Worm (Caenorhabditis elegans) whole organism, mixed stage, embryonic: ENCODE results near the gene best-12.

Experiments
- M03D4.4 ChIP-seq: sonication (generic microtip); optimal IDR thresholded peaks from 2 replicates; lab custom pipeline; 2017; ENCODE audit warnings: mild to moderate bottlenecking, missing genetic modification characterization, missing compliant biosample characterization
- bed-3 ChIP-seq: fragments of 200-800 bp; sonication (Bioruptor generic); optimal IDR thresholded peaks from 3 replicates; lab custom pipeline; 2018; ENCODE audit warnings: mild to moderate bottlenecking, missing genetic modification characterization, moderate library complexity, missing compliant biosample characterization
- blmp-1 ChIP-seq: fragments of 150-350 bp; optimal IDR thresholded peaks from 2 replicates; lab custom pipeline; 2014; ENCODE audit warnings: missing biosample characterization, missing genetic modification characterization
- ceh-39 ChIP-seq: fragments of 150-350 bp; optimal IDR thresholded peaks from 2 replicates; lab custom pipeline; 2014; ENCODE audit warnings: missing biosample characterization, missing genetic modification characterization
- ceh-43 ChIP-seq: fragments of 200-800 bp; sonication (Bioruptor generic); optimal IDR thresholded peaks from 2 replicates; lab custom pipeline; 2018; ENCODE audit warnings: mild to moderate bottlenecking, missing genetic modification characterization, moderate library complexity, missing compliant biosample characterization
- ceh-83 ChIP-seq: fragments of 200-800 bp; sonication (Bioruptor generic); optimal IDR thresholded peaks from 2 replicates; lab custom pipeline; 2018; ENCODE audit warnings: mild to moderate bottlenecking, missing genetic modification characterization, missing compliant biosample characterization
- ces-1 ChIP-seq: fragments of 150-350 bp; optimal IDR thresholded peaks from 2 replicates; lab custom pipeline; 2014; ENCODE audit warnings: missing biosample characterization, missing genetic modification reagents, missing genetic modification characterization
- cnd-1 ChIP-seq: fragments of 200-800 bp; sonication (Bioruptor generic); optimal IDR thresholded peaks from 2 replicates; lab custom pipeline; 2018; ENCODE audit warnings: mild to moderate bottlenecking, missing genetic modification characterization, missing compliant biosample characterization
- drap-1 ChIP-seq: fragments of 200-800 bp; sonication (Bioruptor generic); optimal IDR thresholded peaks from 3 replicates; lab custom pipeline; 2018; ENCODE audit warnings: mild to moderate bottlenecking, missing genetic modification characterization, missing compliant biosample characterization
- elt-1 ChIP-seq: sonication (generic microtip); optimal IDR thresholded peaks from 2 replicates; lab custom pipeline; 2017; ENCODE audit warnings: missing genetic modification characterization, mild to moderate bottlenecking, missing compliant biosample characterization, antibody characterized with exemption, moderate library complexity, borderline replicate concordance; ENCODE audit not compliant: insufficient read depth
- flh-1 ChIP-seq: fragments of 200-800 bp; sonication (Bioruptor generic); optimal IDR thresholded peaks from 2 replicates; lab custom pipeline; 2018; ENCODE audit warnings: mild to moderate bottlenecking, missing genetic modification characterization, moderate library complexity, missing compliant biosample characterization
- ham-2 ChIP-seq: fragments of 200-800 bp; sonication (Bioruptor generic); optimal IDR thresholded peaks from 2 replicates; lab custom pipeline; 2018; ENCODE audit warnings: mild to moderate bottlenecking, missing genetic modification characterization, missing compliant biosample characterization
- hlh-1 ChIP-seq: fragments of 150-350 bp; optimal IDR thresholded peaks from 2 replicates; lab custom pipeline; 2014; ENCODE audit warnings: missing biosample characterization, missing genetic modification reagents, missing genetic modification characterization
- lin-13 ChIP-seq: fragments of 150-350 bp; optimal IDR thresholded peaks from 2 replicates; lab custom pipeline; 2014; ENCODE audit warnings: missing biosample characterization, missing genetic modification characterization
- lin-32 ChIP-seq: fragments of 200-800 bp; sonication (Bioruptor generic); optimal IDR thresholded peaks from 2 replicates; lab custom pipeline; 2018; ENCODE audit warnings: mild to moderate bottlenecking, missing genetic modification characterization, missing compliant biosample characterization
- lsy-2 ChIP-seq: fragments of 150-350 bp; optimal IDR thresholded peaks from 2 replicates; lab custom pipeline; 2014; ENCODE audit warnings: missing biosample characterization, missing genetic modification characterization
- mep-1 ChIP-seq: fragments of 150-350 bp; optimal IDR thresholded peaks from 2 replicates; lab custom pipeline; 2017; ENCODE audit warnings: missing biosample characterization, missing genetic modification reagents, missing genetic modification characterization, inconsistent platforms
- mls-2 ChIP-seq: sonication (generic microtip); optimal IDR thresholded peaks from 2 replicates; lab custom pipeline; 2016; ENCODE audit warnings: mild to moderate bottlenecking, missing genetic modification characterization, moderate library complexity, missing compliant biosample characterization
- nhr-12 ChIP-seq: fragments of 150-350 bp; optimal IDR thresholded peaks from 2 replicates; lab custom pipeline; 2014; ENCODE audit warnings: missing biosample characterization, missing genetic modification characterization
- nhr-2 ChIP-seq: fragments of 150-350 bp; optimal IDR thresholded peaks from 2 replicates; lab custom pipeline; 2014; ENCODE audit warnings: missing biosample characterization, missing genetic modification characterization
- nhr-237 ChIP-seq: fragments of 150-350 bp; optimal IDR thresholded peaks from 2 replicates; lab custom pipeline; 2014; ENCODE audit warnings: missing biosample characterization, missing genetic modification characterization
- nhr-76 ChIP-seq: sonication (generic microtip); optimal IDR thresholded peaks from 2 replicates; lab custom pipeline; 2017; ENCODE audit warnings: missing biosample characterization, missing genetic modification characterization
- pha-4 ChIP-seq: fragments of 150-350 bp; optimal IDR thresholded peaks from 2 replicates; lab custom pipeline; 2018; ENCODE audit warnings: missing biosample characterization, missing genetic modification reagents, missing genetic modification characterization
- sem-2 ChIP-seq: fragments of 200-800 bp; sonication (Bioruptor generic); optimal IDR thresholded peaks from 2 replicates; lab custom pipeline; 2018; ENCODE audit warnings: mild to moderate bottlenecking, missing genetic modification characterization, missing compliant biosample characterization
- snpc-4 ChIP-seq: fragments of 150-350 bp; optimal IDR thresholded peaks from 2 replicates; lab custom pipeline; 2014; ENCODE audit warnings: missing biosample characterization, missing genetic modification characterization
- sptf-1 ChIP-seq: sonication (generic microtip); optimal IDR thresholded peaks from 2 replicates; lab custom pipeline; 2017; ENCODE audit warnings: mild to moderate bottlenecking, missing genetic modification characterization, moderate library complexity, missing compliant biosample characterization
- unc-120 ChIP-seq: sonication (generic microtip); optimal IDR thresholded peaks from 2 replicates; lab custom pipeline; 2017; ENCODE audit warnings: missing genetic modification characterization, missing compliant biosample characterization; ENCODE audit not compliant: poor library complexity, severe bottlenecking
- unc-39 ChIP-seq: fragments of 150-350 bp; optimal IDR thresholded peaks from 2 replicates; lab custom pipeline; 2014; ENCODE audit warnings: missing biosample characterization, missing genetic modification characterization
- zip-8 ChIP-seq: fragments of 150-350 bp; optimal IDR thresholded peaks from 2 replicates; lab custom pipeline; 2014; ENCODE audit warnings: missing biosample characterization, missing genetic modification characterization
- ztf-11 ChIP-seq: fragments of 150-350 bp; optimal IDR thresholded peaks from 2 replicates; lab custom pipeline; 2014; ENCODE audit warnings: missing biosample characterization, missing genetic modification characterization

Gene best-12

DNA sequence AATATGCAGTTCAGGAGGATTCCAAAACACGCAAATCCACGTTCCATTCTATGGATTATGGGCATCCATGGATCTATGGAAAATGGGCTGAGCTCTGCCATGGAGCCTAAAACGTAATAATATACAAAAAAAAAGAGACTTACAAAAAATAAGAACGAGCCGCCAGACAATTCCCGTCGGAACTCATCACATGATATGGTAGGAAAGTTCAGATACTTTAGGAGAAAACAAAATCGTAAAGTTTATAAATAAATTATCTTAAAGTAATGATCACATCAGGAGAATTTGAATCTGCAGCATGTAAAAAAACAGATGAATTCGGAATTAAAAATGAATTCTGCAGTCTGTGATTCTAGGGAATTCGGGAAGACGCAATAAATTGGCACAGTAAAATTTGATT, 33.6 kb upstream of the best-12 start, which contains the start of gene str-232:
Gene str-232, minus strand, starts transcription at position 101 of the 400 bp plus-strand sequence.
- TF ChIP-seq lsy-2 (tag; lab: Kevin White, UChicago): no peak
- no peak for TF ChIP-seq ztf-11 (tag; lab: Kevin White, UChicago)
- no peak for TF ChIP-seq sem-2 (GFP tag; lab: Kevin White, UChicago)
- no peak for TF ChIP-seq ceh-83 (GFP tag; lab: Kevin White, UChicago)
- no peak for TF ChIP-seq ceh-39
- TF ChIP-seq nhr-2 (tag; lab: Kevin White, UChicago): no peak

DNA sequence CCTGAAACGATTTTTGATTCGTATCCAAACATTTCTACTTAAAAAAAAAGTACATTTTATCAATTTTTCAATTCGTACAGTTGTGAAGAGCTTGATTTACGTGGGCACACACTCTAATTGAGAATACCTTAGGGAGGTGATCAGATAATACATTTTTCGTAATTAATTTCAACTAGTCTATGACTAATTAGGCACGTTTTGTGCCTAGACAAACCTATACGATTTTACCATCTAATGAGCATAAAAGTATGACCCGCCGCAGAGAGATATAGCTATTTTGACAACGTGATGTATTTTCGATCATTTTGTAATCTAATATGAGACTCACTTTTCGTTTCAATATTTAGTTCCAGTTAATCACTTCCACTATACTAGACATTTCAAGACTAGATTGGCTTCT, 32.3 kb upstream of the best-12 start:
- no peak for TF ChIP-seq cnd-1
- no peak for TF ChIP-seq lin-13 (tag; lab: Kevin White, UChicago)
- no peak for TF ChIP-seq hlh-1 (tag; lab: Kevin White, UChicago)
- TF ChIP-seq zip-8: no peak
- no peak for TF ChIP-seq blmp-1 (tag; lab: Kevin White, UChicago)
- TF ChIP-seq ceh-83 (GFP tag; lab: Kevin White, UChicago): no peak
- TF ChIP-seq bed-3 (GFP tag; lab: Kevin White, UChicago): no peak

DNA sequence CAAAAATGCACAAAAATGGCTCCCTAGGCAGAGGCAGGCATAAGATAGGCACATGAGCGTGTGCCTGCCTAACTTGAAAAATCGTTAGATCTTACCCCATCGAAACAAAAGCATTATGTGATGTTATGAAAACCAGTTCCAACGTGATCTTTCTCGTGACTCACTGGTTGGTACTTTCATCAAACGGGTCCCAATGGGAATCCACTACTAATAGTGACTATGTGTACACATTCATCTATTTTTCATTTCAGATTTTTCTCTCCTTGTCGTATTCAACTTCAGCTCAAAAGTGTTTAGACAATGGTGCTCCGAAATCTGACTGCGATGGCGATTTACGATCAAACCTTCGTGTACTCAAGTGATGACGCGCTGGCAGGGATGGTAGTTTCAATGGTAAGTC, 31.6 kb upstream of the best-12 start, which contains the start of gene srx-43:
Gene srx-43, plus strand, starts transcription at position 301 of the 400 bp plus-strand sequence.
- TF ChIP-seq ces-1 (GFP tag; lab: Kevin White, UChicago) (no peak), blmp-1 (tag; lab: Kevin White, UChicago) (no peak), mls-2 (tag; lab: Kevin White, UChicago) (no peak), lin-32 (no peak)

DNA sequence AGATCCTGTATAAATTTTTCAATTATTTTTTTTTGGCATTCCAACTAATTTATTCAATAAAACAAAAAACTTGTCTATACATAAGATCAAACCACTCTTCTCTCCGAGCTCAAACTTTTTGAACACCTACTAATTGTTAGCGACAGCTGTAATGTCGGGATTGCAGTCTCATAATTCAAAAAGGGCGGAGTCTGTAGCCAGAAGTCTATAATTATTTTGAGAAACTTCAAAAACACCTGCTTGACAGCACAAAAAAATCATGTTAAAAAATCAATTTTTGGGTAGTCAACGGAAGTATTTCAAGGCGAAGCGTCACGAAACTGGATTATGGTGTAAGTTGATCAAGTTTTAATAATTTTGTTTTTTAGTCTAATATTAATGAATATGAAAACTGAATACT, 29.2 kb upstream of the best-12 start, which contains the start of gene srx-44:
Gene srx-44, plus strand, starts transcription at position 301 of the 400 bp plus-strand sequence.
- TF ChIP-seq ham-2 (GFP tag; lab: Kevin White, UChicago) (no peak), mls-2 (tag; lab: Kevin White, UChicago) (no peak), ceh-39 (no peak), nhr-76 (tag; lab: Kevin White, UChicago) (no peak), flh-1 (no peak), cnd-1 (no peak), M03D4.4 (tag; lab: Kevin White, UChicago) (no peak), snpc-4 (tag; lab: Kevin White, UChicago) (no peak), ceh-43 (GFP tag; lab: Kevin White, UChicago) (no peak)

DNA sequence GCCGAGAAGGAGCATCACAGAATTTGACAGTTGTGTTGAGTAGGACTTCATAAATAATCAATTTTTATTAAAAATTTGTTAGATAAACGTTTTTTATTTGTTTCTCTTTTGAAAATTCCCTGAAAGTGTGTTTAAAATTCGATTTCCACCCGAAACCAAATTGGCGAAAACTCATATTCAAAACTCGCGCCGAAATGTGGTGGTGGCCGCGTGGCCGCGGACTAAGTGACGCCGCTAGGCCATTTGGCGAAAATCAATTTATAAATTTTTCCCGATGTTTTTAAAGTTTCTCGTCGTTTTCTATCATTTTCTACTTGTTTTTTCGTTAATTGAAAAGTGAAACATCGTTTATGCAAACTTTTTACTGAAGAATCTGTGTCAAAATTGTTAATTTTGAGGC, 26.7 kb upstream of the best-12 start:
- TF ChIP-seq sptf-1 (tag; lab: Kevin White, UChicago) (peak; percentile 59), cnd-1 (no peak), zip-8 (no peak)

DNA sequence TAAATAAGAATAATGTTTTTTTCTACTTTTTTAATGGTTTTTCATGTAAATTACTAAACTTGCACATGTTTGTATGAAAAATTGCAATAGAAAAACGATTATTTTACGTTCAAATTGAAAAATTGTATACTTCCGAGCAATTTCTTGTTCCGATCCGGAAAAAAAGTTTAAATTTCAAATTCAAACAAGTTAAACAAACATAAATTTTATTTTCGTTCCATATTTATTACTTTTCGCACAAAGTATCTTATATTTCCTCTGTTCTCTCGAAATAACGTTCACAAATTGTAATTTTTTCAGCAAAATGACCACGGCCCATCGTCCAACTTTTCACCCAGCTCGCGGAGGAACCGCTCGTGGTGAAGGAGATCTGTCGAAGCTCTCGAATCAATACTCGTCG, 26.2 kb upstream of the best-12 start, which contains the start of gene cwc-15:
Gene cwc-15, plus strand, starts transcription at position 301 of the 400 bp plus-strand sequence.
- no peak for TF ChIP-seq nhr-12 (tag; lab: Kevin White, UChicago)
- no peak for TF ChIP-seq elt-1 (tag; lab: Kevin White, UChicago)
- no peak for TF ChIP-seq drap-1
- TF ChIP-seq ces-1 (GFP tag; lab: Kevin White, UChicago): no peak
- TF ChIP-seq unc-120: no peak
- TF ChIP-seq mep-1 (tag; lab: Kevin White, UChicago): no peak
- TF ChIP-seq lin-13 (tag; lab: Kevin White, UChicago): no peak
- no peak for TF ChIP-seq M03D4.4 (tag; lab: Kevin White, UChicago)
- no peak for TF ChIP-seq bed-3 (GFP tag; lab: Kevin White, UChicago)
- TF ChIP-seq ceh-39: no peak
- TF ChIP-seq nhr-2 (tag; lab: Kevin White, UChicago): no peak
- TF ChIP-seq nhr-237 (tag; lab: Kevin White, UChicago): no peak
- no peak for TF ChIP-seq unc-39
- no peak for TF ChIP-seq ztf-11 (tag; lab: Kevin White, UChicago)
- no peak for TF ChIP-seq pha-4 (tag; lab: Kevin White, UChicago)
- TF ChIP-seq, all 35 proteins: peak for 0
